Worm (Caenorhabditis elegans) whole organism, L2 larva: Measurements from ENCODE around the gene F23A7.1.

Experiments
- F13H6.1 ChIP-seq: sonication (generic microtip); optimal IDR thresholded peaks from 2 replicates; lab custom pipeline; 2016; ENCODE audit warnings: missing genetic modification characterization, missing compliant biosample characterization
- R02D3.7 ChIP-seq: fragments of 150-350 bp; optimal IDR thresholded peaks from 2 replicates; lab custom pipeline; 2014; ENCODE audit warnings: missing biosample characterization, missing genetic modification characterization
- Y55F3AM.14 ChIP-seq: fragments of 200-800 bp; sonication (Bioruptor generic); optimal IDR thresholded peaks from 2 replicates; lab custom pipeline; 2018; ENCODE audit warnings: mild to moderate bottlenecking, missing genetic modification characterization, missing compliant biosample characterization
- alr-1 ChIP-seq: fragments of 150-350 bp; optimal IDR thresholded peaks from 2 replicates; lab custom pipeline; 2014; ENCODE audit warnings: missing biosample characterization, missing genetic modification characterization
- ama-1 ChIP-seq: fragments of 150-350 bp; optimal IDR thresholded peaks from 2 replicates; lab custom pipeline; 2018; ENCODE audit warnings: inconsistent platforms
- ceh-16 ChIP-seq: fragments of 150-350 bp; optimal IDR thresholded peaks from 2 replicates; lab custom pipeline; 2014; ENCODE audit warnings: missing biosample characterization, missing genetic modification characterization
- crh-2 ChIP-seq: sonication (generic microtip); optimal IDR thresholded peaks from 2 replicates; lab custom pipeline; 2017; ENCODE audit warnings: missing biosample characterization, missing genetic modification characterization
- elt-3 ChIP-seq: sonication (generic microtip); optimal IDR thresholded peaks from 2 replicates; lab custom pipeline; 2017; ENCODE audit warnings: missing biosample characterization, missing genetic modification characterization
- fos-1 ChIP-seq: fragments of 150-350 bp; optimal IDR thresholded peaks from 2 replicates; lab custom pipeline; 2014; ENCODE audit warnings: missing biosample characterization, missing genetic modification characterization
- gmeb-1 ChIP-seq: fragments of 150-350 bp; optimal IDR thresholded peaks from 2 replicates; lab custom pipeline; 2014; ENCODE audit warnings: missing biosample characterization, missing genetic modification characterization
- lin-11 ChIP-seq: fragments of 150-350 bp; sonication (generic microtip); optimal IDR thresholded peaks from 2 replicates; lab custom pipeline; 2014; ENCODE audit warnings: missing biosample characterization, missing genetic modification characterization, inconsistent platforms, mixed read lengths
- lin-39 ChIP-seq: fragments of 150-350 bp; optimal IDR thresholded peaks from 2 replicates; lab custom pipeline; 2014; ENCODE audit warnings: missing biosample characterization, missing genetic modification reagents, missing genetic modification characterization
- lsy-2 ChIP-seq, 2 experiments: fragments of 150-350 bp in 1 of 2; sonication (generic microtip) in 1 of 2; optimal IDR thresholded peaks; 2 replicates each; lab custom pipeline; 2014 to 2017; ENCODE audit warnings: missing biosample characterization in 2 of 2, missing genetic modification characterization in 2 of 2
- mbf-1 ChIP-seq: sonication (generic microtip); optimal IDR thresholded peaks from 2 replicates; lab custom pipeline; 2017; ENCODE audit warnings: missing biosample characterization, missing genetic modification characterization
- nhr-23 ChIP-seq: fragments of 150-350 bp; optimal IDR thresholded peaks from 2 replicates; lab custom pipeline; 2014; ENCODE audit warnings: missing biosample characterization, missing genetic modification reagents, missing genetic modification characterization
- nhr-237 ChIP-seq: fragments of 150-350 bp; optimal IDR thresholded peaks from 2 replicates; lab custom pipeline; 2014; ENCODE audit warnings: missing biosample characterization, missing genetic modification characterization
- nhr-77 ChIP-seq: fragments of 150-350 bp; optimal IDR thresholded peaks from 2 replicates; lab custom pipeline; 2014; ENCODE audit warnings: missing biosample characterization, missing genetic modification characterization
- peb-1 ChIP-seq: fragments of 150-350 bp; optimal IDR thresholded peaks from 2 replicates; lab custom pipeline; 2014; ENCODE audit warnings: missing biosample characterization, missing genetic modification characterization
- sem-4 ChIP-seq: fragments of 150-350 bp; optimal IDR thresholded peaks from 2 replicates; lab custom pipeline; 2014; ENCODE audit warnings: missing biosample characterization, missing genetic modification reagents, missing genetic modification characterization
- skn-1 ChIP-seq: sonication (generic microtip); optimal IDR thresholded peaks from 2 replicates; lab custom pipeline; 2017; ENCODE audit warnings: missing biosample characterization, missing genetic modification characterization
- sma-3 ChIP-seq: sonication (generic microtip); optimal IDR thresholded peaks from 2 replicates; lab custom pipeline; 2016; ENCODE audit warnings: missing genetic modification reagents, missing genetic modification characterization, missing compliant biosample characterization
- sma-9 ChIP-seq, 2 experiments: fragments of 150-350 bp in 1 of 2; sonication (generic microtip) in 1 of 2; optimal IDR thresholded peaks; 2 replicates each; lab custom pipeline; 2014 to 2016; ENCODE audit warnings: missing genetic modification characterization in 2 of 2, mild to moderate bottlenecking in 1 of 2, missing biosample characterization in 1 of 2, missing compliant biosample characterization in 1 of 2, missing genetic modification reagents in 1 of 2, moderate library complexity in 1 of 2
- snpc-4 ChIP-seq: fragments of 150-350 bp; optimal IDR thresholded peaks from 2 replicates; lab custom pipeline; 2014; ENCODE audit warnings: missing biosample characterization, missing genetic modification characterization
- unc-55 ChIP-seq: fragments of 150-350 bp; sonication (generic microtip); optimal IDR thresholded peaks from 3 replicates; lab custom pipeline; 2014; ENCODE audit warnings: missing biosample characterization, missing genetic modification reagents, missing genetic modification characterization
- zag-1 ChIP-seq: fragments of 150-350 bp; optimal IDR thresholded peaks from 2 replicates; lab custom pipeline; 2014; ENCODE audit warnings: missing biosample characterization, missing genetic modification characterization
- ztf-11 ChIP-seq: sonication (generic microtip); optimal IDR thresholded peaks from 2 replicates; lab custom pipeline; 2017; ENCODE audit warnings: missing biosample characterization, missing genetic modification characterization

Gene F23A7.1

ce11 chrX:16258503-16258902 lies 41.3 kb downstream of the F23A7.1 start:
- TF ChIP-seq lin-11 (tag; lab: Kevin White, UChicago) (no peak), fos-1 (tag; lab: Kevin White, UChicago) (no peak), ztf-11 (tag; lab: Kevin White, UChicago) (no peak), F13H6.1 (tag; lab: Kevin White, UChicago) (no peak), peb-1 (tag; lab: Kevin White, UChicago) (no peak), lin-39 (tag; lab: Kevin White, UChicago) (no peak), nhr-237 (tag; lab: Kevin White, UChicago) (no peak), mbf-1 (no peak), alr-1 (tag; lab: Kevin White, UChicago) (no peak), ama-1 (lab: Kevin White, UChicago) (no peak), snpc-4 (tag; lab: Kevin White, UChicago) (no peak), lsy-2 (tag; optimal IDR thresholded peaks at IDR 0.05; lab: Kevin White, UChicago) (no peak), ceh-16 (no peak), nhr-23 (tag; lab: Kevin White, UChicago) (no peak), sem-4 (tag; lab: Kevin White, UChicago) (no peak)

DNA sequence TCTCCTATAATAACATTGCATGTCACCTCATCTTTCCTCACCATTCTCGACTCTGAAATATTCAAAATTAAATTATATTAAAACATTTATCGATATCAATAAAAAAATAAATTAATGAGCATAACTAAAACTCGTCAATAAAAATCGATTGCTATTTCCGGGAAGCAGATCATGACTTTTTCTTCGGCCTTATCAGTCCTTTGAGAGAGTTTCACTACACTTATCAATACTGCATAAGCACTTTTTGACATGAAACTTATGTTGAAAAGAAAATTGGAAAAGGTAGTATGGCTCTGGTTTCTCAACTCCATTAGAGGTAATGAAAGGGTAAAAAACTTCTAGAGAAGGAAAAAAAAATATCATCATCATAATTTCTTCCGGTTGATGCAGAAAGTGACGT lies 42.9 kb downstream of the F23A7.1 start:
- TF ChIP-seq crh-2 (tag; lab: Kevin White, UChicago) (peak; percentile 14), fos-1 (tag; lab: Kevin White, UChicago) (peak; percentile 71), R02D3.7 (tag; lab: Kevin White, UChicago) (no peak), nhr-77 (no peak), skn-1 (tag; lab: Kevin White, UChicago) (peak; percentile 7), ama-1 (lab: Kevin White, UChicago) (no peak)

ce11 chrX:16261993-16262392 lies 44.8 kb downstream of the F23A7.1 start, which contains the start of gene sgk-1:
TSS of gene sgk-1 (minus strand) at chrX:16262122.
- peak; percentile 30 for TF ChIP-seq sma-9 (GFP tag; optimal IDR thresholded peaks at IDR 0.05; lab: Kevin White, UChicago)
- no peak for TF ChIP-seq sma-9 (tag; optimal IDR thresholded peaks at IDR 0.05; lab: Kevin White, UChicago)
- no peak for TF ChIP-seq Y55F3AM.14 (GFP tag; lab: Kevin White, UChicago)
- peak; percentile 46 for TF ChIP-seq fos-1 (tag; lab: Kevin White, UChicago)
- TF ChIP-seq elt-3 (tag; lab: Kevin White, UChicago): no peak
- TF ChIP-seq nhr-237 (tag; lab: Kevin White, UChicago): no peak
- TF ChIP-seq, all 48 proteins: peak for 2

- TF ChIP-seq gmeb-1 (tag; lab: Kevin White, UChicago): no peak
- peak; percentile 2 for TF ChIP-seq fos-1 (tag; lab: Kevin White, UChicago)
- TF ChIP-seq elt-3 (tag; lab: Kevin White, UChicago): no peak
- TF ChIP-seq R02D3.7 (tag; lab: Kevin White, UChicago): no peak
- TF ChIP-seq zag-1 (tag; lab: Kevin White, UChicago): no peak
- peak; percentile 34 for TF ChIP-seq sma-3 (GFP tag; lab: Kevin White, UChicago)
- no peak for TF ChIP-seq unc-55 (GFP tag; lab: Kevin White, UChicago)
Observed at ce11 chrX:16263287-16263686, 46.1 kb downstream of the F23A7.1 start.

ce11 chrX:16265636-16266384 lies 48.6 kb downstream of the F23A7.1 start, which contains the start of gene mua-6:
TSS of gene mua-6 (minus strand) at chrX:16265686.
- TF ChIP-seq ama-1 (lab: Kevin White, UChicago) (no peak), zag-1 (tag; lab: Kevin White, UChicago) (no peak), unc-55 (GFP tag; lab: Kevin White, UChicago) (no peak), sma-3 (GFP tag; lab: Kevin White, UChicago) (peak; percentile 83), lsy-2 (tag; optimal IDR thresholded peaks at IDR 0.05; lab: Kevin White, UChicago) (no peak), fos-1 (tag; lab: Kevin White, UChicago) (peak; percentile 17)
